Worm (Caenorhabditis elegans) whole organism, L2 larva: ENCODE data around the gene T06E6.1.

Experiments used
- C34F6.9 ChIP-seq: fragments of 150-350 bp; optimal IDR thresholded peaks from 2 replicates; lab custom pipeline; 2014; ENCODE audit warnings: missing biosample characterization, missing genetic modification characterization
- ama-1 ChIP-seq: fragments of 150-350 bp; optimal IDR thresholded peaks from 2 replicates; lab custom pipeline; 2018; ENCODE audit warnings: inconsistent platforms
- ceh-16 ChIP-seq: fragments of 150-350 bp; optimal IDR thresholded peaks from 2 replicates; lab custom pipeline; 2014; ENCODE audit warnings: missing biosample characterization, missing genetic modification characterization
- ceh-82 ChIP-seq: fragments of 150-350 bp; optimal IDR thresholded peaks from 2 replicates; lab custom pipeline; 2014; ENCODE audit warnings: missing biosample characterization, missing genetic modification characterization
- crh-2 ChIP-seq: sonication (generic microtip); optimal IDR thresholded peaks from 2 replicates; lab custom pipeline; 2017; ENCODE audit warnings: missing biosample characterization, missing genetic modification characterization
- lin-13 ChIP-seq: fragments of 150-350 bp; optimal IDR thresholded peaks from 2 replicates; lab custom pipeline; 2014; ENCODE audit warnings: missing biosample characterization, missing genetic modification reagents, missing genetic modification characterization
- nhr-11 ChIP-seq: fragments of 150-350 bp; optimal IDR thresholded peaks from 2 replicates; lab custom pipeline; 2014; ENCODE audit warnings: missing biosample characterization, missing genetic modification characterization
- nhr-6 ChIP-seq: fragments of 150-350 bp; optimal IDR thresholded peaks from 2 replicates; lab custom pipeline; 2014; ENCODE audit warnings: missing biosample characterization, missing genetic modification characterization
- peb-1 ChIP-seq: fragments of 150-350 bp; optimal IDR thresholded peaks from 2 replicates; lab custom pipeline; 2014; ENCODE audit warnings: missing biosample characterization, missing genetic modification characterization
- zag-1 ChIP-seq: fragments of 150-350 bp; optimal IDR thresholded peaks from 2 replicates; lab custom pipeline; 2014; ENCODE audit warnings: missing biosample characterization, missing genetic modification characterization
- ztf-4 ChIP-seq: fragments of 150-350 bp; optimal IDR thresholded peaks from 2 replicates; lab custom pipeline; 2014; ENCODE audit warnings: missing biosample characterization, missing genetic modification characterization

ce11 chrV:15397139-15397538, 2.4 kb upstream of the T06E6.1 start:
- TF ChIP-seq ceh-16 (tag; lab: Kevin White, UChicago) (no peak), ama-1 (lab: Kevin White, UChicago) (no peak), C34F6.9 (tag; lab: Kevin White, UChicago) (no peak), lin-13 (no peak), zag-1 (tag; lab: Kevin White, UChicago) (no peak), ztf-4 (tag; lab: Kevin White, UChicago) (no peak), nhr-11 (tag; lab: Kevin White, UChicago) (no peak), ceh-82 (tag; lab: Kevin White, UChicago) (no peak), crh-2 (no peak), peb-1 (tag; lab: Kevin White, UChicago) (no peak), nhr-6 (no peak)
